Fruit fly (Drosophila melanogaster): Measurements from ENCODE around the gene CG6503.

The CG6503 gene

DNA sequence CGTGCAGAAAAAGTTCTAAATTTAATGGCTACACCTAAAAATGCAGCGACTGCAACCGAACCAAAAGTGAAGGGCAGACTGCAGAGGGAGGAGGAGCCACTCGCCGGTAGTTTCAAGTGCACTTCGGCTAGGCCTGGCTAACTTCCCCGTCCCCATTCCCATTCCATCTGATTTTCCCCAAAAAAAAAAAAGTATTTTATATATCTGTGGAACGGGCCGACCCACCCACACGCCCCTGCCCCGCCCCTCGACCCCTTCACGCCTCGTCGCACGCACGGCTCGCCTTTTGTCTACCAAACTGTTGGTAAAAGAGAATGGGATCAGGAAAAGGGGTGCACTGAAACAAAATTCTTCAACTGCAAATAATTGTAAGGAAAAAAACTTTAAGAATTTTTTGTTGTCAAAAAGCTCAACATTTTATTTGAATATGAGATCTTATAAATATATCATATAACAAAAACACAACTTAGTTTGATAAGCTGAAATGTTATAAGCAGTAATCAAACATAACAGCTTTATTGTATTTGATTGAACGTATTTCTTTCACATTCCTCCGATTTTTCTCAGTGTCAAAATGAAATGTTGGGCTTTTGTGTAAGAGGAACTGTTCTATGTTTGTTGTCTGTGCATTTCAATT lies 19.1 kb upstream of the CG6503 start (continued):
- TF ChIP-seq lola (GFP tag; optimal IDR thresholded peaks at IDR 0.05): peak in 1 of 3 experiments; percentile 33
- TF ChIP-seq CG2875 (GFP tag; optimal IDR thresholded peaks at IDR 0.05): peak; percentile 47
- TF ChIP-seq CG15011 (GFP tag; optimal IDR thresholded peaks at IDR 0.05): peak; percentile 25
- TF ChIP-seq Stat92E (GFP tag; optimal IDR thresholded peaks at IDR 0.05): peak in 1 of 3 experiments; percentile 20
- TF ChIP-seq CTCF (GFP tag; optimal IDR thresholded peaks at IDR 0.05): no peak
- TF ChIP-seq Dfd (GFP tag; optimal IDR thresholded peaks at IDR 0.05): no peak
- TF ChIP-seq Hr3 (GFP tag; optimal IDR thresholded peaks at IDR 0.05): peak; percentile 27
- peak; percentile 32 for TF ChIP-seq tin (GFP tag; optimal IDR thresholded peaks at IDR 0.05)
- no peak for TF ChIP-seq D (optimal IDR thresholded peaks at IDR 0.05)
- peak; percentile 77 for TF ChIP-seq D (GFP tag; optimal IDR thresholded peaks at IDR 0.05)
- TF ChIP-seq slou (GFP tag; optimal IDR thresholded peaks at IDR 0.05): no peak
- no peak for TF ChIP-seq CG17568 (GFP tag; optimal IDR thresholded peaks at IDR 0.05)
- TF ChIP-seq CG8281 (tag; optimal IDR thresholded peaks at IDR 0.05): peak; percentile 19
- TF ChIP-seq trh (GFP tag; optimal IDR thresholded peaks at IDR 0.05): no peak
- TF ChIP-seq CG43689 (GFP tag; IDR thresholded peaks at IDR 0.05): no peak
- no peak for TF ChIP-seq Jarid2 (GFP tag; optimal IDR thresholded peaks at IDR 0.05)
- peak; percentile 32; the same call in 1 of the 2 replicates for TF ChIP-seq CG32772 (GFP tag; IDR thresholded peaks at IDR 0.05)
- TF ChIP-seq nmo (GFP tag; optimal IDR thresholded peaks at IDR 0.05): peak; percentile 89
- no peak; the same call in 1 of the 2 replicates for TF ChIP-seq ara (GFP tag; IDR thresholded peaks at IDR 0.05)
- TF ChIP-seq kni (GFP tag; optimal IDR thresholded peaks at IDR 0.05): peak; percentile 1
- TF ChIP-seq gt (GFP tag; IDR thresholded peaks at IDR 0.05): no peak
- TF ChIP-seq croc (GFP tag; conservative IDR thresholded peaks at IDR 0.05): peak; percentile 44; the same call in 2 of the 3 replicates
- 0 out of 3 replicates have a peak, but pooled peaks have one; percentile 38 for TF ChIP-seq ken (GFP tag; IDR thresholded peaks at IDR 0.05)
- TF ChIP-seq sug (tag; optimal IDR thresholded peaks at IDR 0.05): no peak
- peak; percentile 20 for TF ChIP-seq CG1529 (GFP tag; optimal IDR thresholded peaks at IDR 0.05)
- no peak for TF ChIP-seq CG6854 (GFP tag; optimal IDR thresholded peaks at IDR 0.05)
- TF ChIP-seq HLH3B (GFP tag; IDR thresholded peaks at IDR 0.05): peak; percentile 55; the same call in 1 of the 2 replicates
- TF ChIP-seq lov (optimal IDR thresholded peaks at IDR 0.05): no peak
- TF ChIP-seq lov (GFP tag; IDR thresholded peaks at IDR 0.05): no peak
- TF ChIP-seq CG18476 (GFP tag; optimal IDR thresholded peaks at IDR 0.05): peak; percentile 35
- TF ChIP-seq Ada2b (GFP tag; IDR thresholded peaks at IDR 0.05): peak; percentile 27; the same call in 1 of the 2 replicates
- peak; percentile 44 for TF ChIP-seq Xbp1 (GFP tag; optimal IDR thresholded peaks at IDR 0.05)
- TF ChIP-seq fd3F (GFP tag; optimal IDR thresholded peaks at IDR 0.05): no peak
- peak; percentile 48 for TF ChIP-seq CG1233 (GFP tag; optimal IDR thresholded peaks at IDR 0.05)
- TF ChIP-seq CG4282 (GFP tag; optimal IDR thresholded peaks at IDR 0.05): no peak
- no peak for TF ChIP-seq Poxn (GFP tag; IDR thresholded peaks at IDR 0.05)
- TF ChIP-seq CG2120 (GFP tag; optimal IDR thresholded peaks at IDR 0.05): no peak
- TF ChIP-seq CG42726 (GFP tag; IDR thresholded peaks at IDR 0.05; ENCODE audit: partially characterized antibody): no peak
- TF ChIP-seq Tbp (GFP tag; optimal IDR thresholded peaks at IDR 0.05): no peak
- TF ChIP-seq CG34224 (GFP tag; IDR thresholded peaks at IDR 0.05; ENCODE audit: partially characterized antibody): no peak
- peak; percentile 71 for TF ChIP-seq Med (GFP tag)
- TF ChIP-seq CG34422 (GFP tag; IDR thresholded peaks at IDR 0.05): peak; percentile 46; the same call in 1 of the 3 replicates
- TF ChIP-seq jigr1 (GFP tag; IDR thresholded peaks at IDR 0.05): no peak
- TF ChIP-seq lab (GFP tag; optimal IDR thresholded peaks at IDR 0.05): peak; percentile 65
- no peak for TF ChIP-seq klu (GFP tag; IDR thresholded peaks at IDR 0.05)
- TF ChIP-seq Usf (GFP tag; optimal IDR thresholded peaks at IDR 0.05): no peak
- no peak for TF ChIP-seq Hr78 (GFP tag; optimal IDR thresholded peaks at IDR 0.05)
- no peak for TF ChIP-seq CG7786 (GFP tag; optimal IDR thresholded peaks at IDR 0.05)
- no peak for TF ChIP-seq sob (GFP tag; IDR thresholded peaks at IDR 0.05)
- no peak for TF ChIP-seq Dbx (GFP tag; IDR thresholded peaks at IDR 0.05)
- no peak for TF ChIP-seq CG1647 (GFP tag; optimal IDR thresholded peaks at IDR 0.05)
